Fruit fly (Drosophila melanogaster): ENCODE measurements around the gene CG32440.

dm6 chr3L:21406638-21407037 is 46.7 kb downstream of the CG32440 start, which contains the start of gene sa:
- TF ChIP-seq psq (optimal IDR thresholded peaks at IDR 0.05) = no peak
- no peak for TF ChIP-seq CG8478 (optimal IDR thresholded peaks at IDR 0.05)
- no peak for TF ChIP-seq usp (GFP tag; optimal IDR thresholded peaks at IDR 0.05)
